Fruit fly (Drosophila melanogaster) whole organism, embryonic: ENCODE measurements around the gene Uba2.

Source experiments
- BEAF-32 ChIP-seq: fragments of 200-800 bp; sonication (Bioruptor generic); optimal IDR thresholded peaks from 3 replicates; lab custom pipeline; 2017; ENCODE audit warnings: missing biosample characterization, missing genetic modification characterization, mild to moderate bottlenecking, moderate library complexity, missing genetic modification reagents
- C15 ChIP-seq: fragments of 200-800 bp; sonication (Bioruptor generic); IDR thresholded peaks from 3 replicates; pipeline ENCODE4 v1.3.6; 2022; ENCODE audit warnings: missing biosample characterization, missing genetic modification characterization
- CG1024 ChIP-seq: fragments of 200-800 bp; sonication (Bioruptor generic); IDR thresholded peaks from 2 replicates; pipeline ENCODE4 v1.3.6; 2022; ENCODE audit warnings: missing biosample characterization, missing genetic modification characterization
- CG12744 ChIP-seq: fragments of 200-800 bp; sonication (Bioruptor generic); optimal IDR thresholded peaks from 2 replicates; lab custom pipeline; 2016; ENCODE audit warnings: missing biosample characterization, missing genetic modification characterization
- CG13424 ChIP-seq: fragments of 200-800 bp; sonication (Bioruptor generic); optimal IDR thresholded peaks from 2 replicates; lab custom pipeline; 2019; ENCODE audit warnings: missing biosample characterization, mild to moderate bottlenecking, missing genetic modification characterization, moderate library complexity
- CG13775 ChIP-seq: fragments of 200-800 bp; sonication (Bioruptor generic); optimal IDR thresholded peaks from 3 replicates; lab custom pipeline; 2017; ENCODE audit warnings: missing biosample characterization, mild to moderate bottlenecking, missing genetic modification characterization
- CG14014 ChIP-seq: fragments of 200-800 bp; sonication (Bioruptor generic); IDR thresholded peaks from 2 replicates; pipeline ENCODE4 v1.3.6; 2022; ENCODE audit warnings: missing biosample characterization, missing genetic modification characterization
- CG1647 ChIP-seq: fragments of 200-800 bp; sonication (Bioruptor generic); optimal IDR thresholded peaks from 3 replicates; lab custom pipeline; 2016; ENCODE audit warnings: missing biosample characterization, missing genetic modification characterization
- CG16815 ChIP-seq: fragments of 200-800 bp; sonication (Bioruptor generic); optimal IDR thresholded peaks from 3 replicates; lab custom pipeline; 2017; ENCODE audit warnings: missing biosample characterization, mild to moderate bottlenecking, missing genetic modification characterization
- CG17912 ChIP-seq: fragments of 200-800 bp; sonication (Bioruptor generic); optimal IDR thresholded peaks from 2 replicates; lab custom pipeline; 2018; ENCODE audit warnings: missing biosample characterization, mild to moderate bottlenecking, missing genetic modification characterization
- CG2120 ChIP-seq: fragments of 200-800 bp; sonication (Bioruptor generic); optimal IDR thresholded peaks from 3 replicates; lab custom pipeline; 2016; ENCODE audit warnings: missing biosample characterization, missing genetic modification characterization
- CG3065 ChIP-seq: fragments of 200-800 bp; sonication (Bioruptor generic); optimal IDR thresholded peaks from 2 replicates; lab custom pipeline; 2016; ENCODE audit warnings: missing biosample characterization, missing genetic modification characterization
- CG31365 ChIP-seq: fragments of 200-800 bp; sonication (Bioruptor generic); optimal IDR thresholded peaks from 2 replicates; lab custom pipeline; 2018; ENCODE audit warnings: missing biosample characterization, mild to moderate bottlenecking, missing genetic modification characterization
- CG4360 ChIP-seq: fragments of 200-800 bp; sonication (Bioruptor generic); IDR thresholded peaks from 2 replicates; pipeline ENCODE4 v1.3.6; 2022; ENCODE audit warnings: missing biosample characterization, missing genetic modification characterization
- CG6175 ChIP-seq: fragments of 200-800 bp; sonication (Bioruptor generic); IDR thresholded peaks from 3 replicates; pipeline ENCODE4 v1.3.6; 2022; ENCODE audit warnings: missing biosample characterization, missing genetic modification characterization
- CG6813 ChIP-seq: fragments of 200-800 bp; sonication (Bioruptor generic); optimal IDR thresholded peaks from 2 replicates; lab custom pipeline; 2017; ENCODE audit warnings: missing biosample characterization, missing genetic modification characterization, mild to moderate bottlenecking, moderate library complexity, missing genetic modification reagents
- CG7928 ChIP-seq: fragments of 200-800 bp; sonication (Bioruptor generic); optimal IDR thresholded peaks from 2 replicates; lab custom pipeline; 2017; ENCODE audit warnings: missing biosample characterization, mild to moderate bottlenecking, missing genetic modification characterization
- CG7987 ChIP-seq: fragments of 200-800 bp; sonication (Bioruptor generic); optimal IDR thresholded peaks from 2 replicates; lab custom pipeline; 2018; ENCODE audit warnings: missing biosample characterization, mild to moderate bottlenecking, missing genetic modification characterization, moderate library complexity
- CG8478 ChIP-seq: fragments of >200 bp; optimal IDR thresholded peaks from 2 replicates; lab custom pipeline; 2018
- Dref ChIP-seq: fragments of 200-800 bp; sonication (Bioruptor generic); IDR thresholded peaks from 2 replicates; pipeline ENCODE4 v1.3.6; 2022; ENCODE audit warnings: missing biosample characterization, missing genetic modification characterization
- Hmr ChIP-seq: fragments of 200-800 bp; sonication (Bioruptor generic); optimal IDR thresholded peaks from 3 replicates; lab custom pipeline; 2017; ENCODE audit warnings: mild to moderate bottlenecking, missing biosample characterization, missing genetic modification reagents, missing genetic modification characterization
- Hmx ChIP-seq: fragments of 200-800 bp; sonication (Bioruptor generic); optimal IDR thresholded peaks from 2 replicates; lab custom pipeline; 2016; ENCODE audit warnings: missing biosample characterization, missing genetic modification characterization
- Mes4 ChIP-seq: fragments of 200-800 bp; sonication (Bioruptor generic); optimal IDR thresholded peaks from 2 replicates; lab custom pipeline; 2016; ENCODE audit warnings: missing biosample characterization, missing genetic modification characterization
- Nf-YB ChIP-seq: fragments of 200-800 bp; sonication (Bioruptor generic); optimal IDR thresholded peaks from 3 replicates; lab custom pipeline; 2019; ENCODE audit warnings: missing biosample characterization, mild to moderate bottlenecking, missing genetic modification characterization, moderate library complexity
- Oaz ChIP-seq: fragments of 200-800 bp; sonication (Bioruptor generic); IDR thresholded peaks from 2 replicates; pipeline ENCODE4 v1.3.6; 2022; ENCODE audit warnings: missing biosample characterization, missing genetic modification characterization
- Ptx1 ChIP-seq: fragments of 200-800 bp; sonication (Bioruptor generic); IDR thresholded peaks from 2 replicates; pipeline ENCODE4 v1.3.6; 2022; ENCODE audit warnings: missing biosample characterization, missing genetic modification characterization
- Sox100B ChIP-seq: fragments of 200-800 bp; sonication (Bioruptor generic); optimal IDR thresholded peaks from 3 replicates; lab custom pipeline; 2018; ENCODE audit warnings: missing biosample characterization, mild to moderate bottlenecking, missing genetic modification characterization
- Ssrp ChIP-seq: fragments of 200-800 bp; sonication (Bioruptor generic); optimal IDR thresholded peaks from 2 replicates; lab custom pipeline; 2018; ENCODE audit warnings: missing biosample characterization, mild to moderate bottlenecking, missing genetic modification characterization, moderate library complexity
- cato ChIP-seq: fragments of 200-800 bp; sonication (Bioruptor generic); optimal IDR thresholded peaks from 2 replicates; lab custom pipeline; 2016; ENCODE audit warnings: missing biosample characterization, missing genetic modification characterization, borderline replicate concordance
- cg ChIP-seq: fragments of 200-800 bp; sonication (Bioruptor generic); optimal IDR thresholded peaks from 3 replicates; lab custom pipeline; 2019; ENCODE audit warnings: missing biosample characterization, mild to moderate bottlenecking, missing genetic modification characterization, moderate library complexity
- chm ChIP-seq: fragments of 200-800 bp; sonication (Bioruptor generic); IDR thresholded peaks from 2 replicates; pipeline ENCODE4 v1.3.6; 2022; ENCODE audit warnings: missing biosample characterization, missing genetic modification characterization
- ci ChIP-seq: fragments of 200-800 bp; sonication (Bioruptor generic); IDR thresholded peaks from 3 replicates; pipeline ENCODE4 v1.3.6; 2022; ENCODE audit warnings: missing biosample characterization, missing genetic modification characterization
- corto ChIP-seq: fragments of 200-800 bp; sonication (Bioruptor generic); optimal IDR thresholded peaks from 2 replicates; lab custom pipeline; 2016; ENCODE audit warnings: missing biosample characterization, mild to moderate bottlenecking, missing genetic modification characterization, moderate library complexity
- crc ChIP-seq: fragments of 200-800 bp; sonication (Bioruptor generic); optimal IDR thresholded peaks from 2 replicates; lab custom pipeline; 2016; ENCODE audit warnings: missing biosample characterization, missing genetic modification characterization
- dan ChIP-seq: fragments of 200-800 bp; sonication (Bioruptor generic); IDR thresholded peaks from 2 replicates; pipeline ENCODE4 v1.3.6; 2022; ENCODE audit warnings: missing biosample characterization, missing genetic modification characterization
- danr ChIP-seq: fragments of 200-800 bp; sonication (Bioruptor generic); IDR thresholded peaks from 2 replicates; pipeline ENCODE4 v1.3.6; 2022; ENCODE audit warnings: missing biosample characterization, missing genetic modification characterization
- dysf ChIP-seq: fragments of 200-800 bp; sonication (Bioruptor generic); IDR thresholded peaks from 3 replicates; pipeline ENCODE4 v1.3.6; 2022; ENCODE audit warnings: missing biosample characterization, missing genetic modification characterization
- esg ChIP-seq: fragments of 200-800 bp; sonication (Bioruptor generic); conservative IDR thresholded peaks from 2 replicates; pipeline ENCODE4 v1.3.6; 2022; ENCODE audit warnings: missing biosample characterization, missing genetic modification characterization
- gsb-n ChIP-seq: fragments of 200-800 bp; sonication (Bioruptor generic); optimal IDR thresholded peaks from 3 replicates; lab custom pipeline; 2018; ENCODE audit warnings: missing biosample characterization, mild to moderate bottlenecking, missing genetic modification characterization
- hbn ChIP-seq: fragments of 200-800 bp; sonication (Bioruptor generic); IDR thresholded peaks from 2 replicates; pipeline ENCODE4 v1.3.6; 2022; ENCODE audit warnings: missing biosample characterization, missing genetic modification characterization; ENCODE audit not compliant: partially characterized antibody
- jigr1 ChIP-seq: fragments of 200-800 bp; sonication (Bioruptor generic); IDR thresholded peaks from 3 replicates; pipeline ENCODE4 v1.3.6; 2022; ENCODE audit warnings: missing biosample characterization, missing genetic modification characterization
- lola ChIP-seq, 3 experiments: fragments of >200 bp in 2 of 3; fragments of 200-800 bp in 1 of 3; sonication (Bioruptor generic) in 1 of 3; optimal IDR thresholded peaks; 2 replicates each; lab custom pipeline; 2017 to 2019; ENCODE audit warnings: missing biosample characterization in 3 of 3, missing genetic modification characterization in 3 of 3, mild to moderate bottlenecking in 1 of 3, moderate library complexity in 1 of 3
- lov ChIP-seq, 2 experiments: fragments of 200-800 bp in 1 of 2; fragments of >200 bp in 1 of 2; sonication (Bioruptor generic) in 1 of 2; IDR thresholded peaks in 1 of 2; optimal IDR thresholded peaks in 1 of 2; 2 replicates in 1 of 2; 3 replicates in 1 of 2; pipeline versions ENCODE4 v1.3.6 to Lab custom; 2017 to 2022; ENCODE audit warnings: missing biosample characterization in 1 of 2, missing genetic modification characterization in 1 of 2
- nmo ChIP-seq: fragments of 200-800 bp; sonication (Bioruptor generic); optimal IDR thresholded peaks from 2 replicates; lab custom pipeline; 2018; ENCODE audit warnings: missing biosample characterization, mild to moderate bottlenecking, missing genetic modification characterization, moderate library complexity
- pum ChIP-seq: fragments of 200-800 bp; sonication (Bioruptor generic); optimal IDR thresholded peaks from 2 replicates; lab custom pipeline; 2016; ENCODE audit warnings: missing biosample characterization, missing genetic modification characterization
- pzg ChIP-seq: fragments of 200-800 bp; sonication (Bioruptor generic); optimal IDR thresholded peaks from 3 replicates; lab custom pipeline; 2018; ENCODE audit warnings: missing biosample characterization, mild to moderate bottlenecking, missing genetic modification characterization, moderate library complexity
- run ChIP-seq: fragments of 200-800 bp; sonication (Bioruptor generic); optimal IDR thresholded peaks from 3 replicates; lab custom pipeline; 2018; ENCODE audit warnings: missing biosample characterization, mild to moderate bottlenecking, missing genetic modification characterization
- sens-2 ChIP-seq: fragments of 200-800 bp; sonication (Bioruptor generic); IDR thresholded peaks from 2 replicates; pipeline ENCODE4 v1.3.6; 2022; ENCODE audit warnings: missing biosample characterization, missing genetic modification characterization
- seq ChIP-seq: fragments of 200-800 bp; sonication (Bioruptor generic); IDR thresholded peaks from 2 replicates; pipeline ENCODE4 v1.3.6; 2022; ENCODE audit warnings: missing biosample characterization, missing genetic modification characterization
- slou ChIP-seq: fragments of 200-800 bp; sonication (Bioruptor generic); optimal IDR thresholded peaks from 3 replicates; lab custom pipeline; 2016; ENCODE audit warnings: missing biosample characterization, missing genetic modification characterization
- unpg ChIP-seq: fragments of 200-800 bp; sonication (Bioruptor generic); optimal IDR thresholded peaks from 3 replicates; lab custom pipeline; 2018; ENCODE audit warnings: missing biosample characterization, mild to moderate bottlenecking, missing genetic modification characterization, moderate library complexity
- wek ChIP-seq: fragments of 200-800 bp; sonication (Bioruptor generic); optimal IDR thresholded peaks from 3 replicates; lab custom pipeline; 2018; ENCODE audit warnings: missing biosample characterization, mild to moderate bottlenecking, missing genetic modification characterization, moderate library complexity

Uba2 gene

DNA sequence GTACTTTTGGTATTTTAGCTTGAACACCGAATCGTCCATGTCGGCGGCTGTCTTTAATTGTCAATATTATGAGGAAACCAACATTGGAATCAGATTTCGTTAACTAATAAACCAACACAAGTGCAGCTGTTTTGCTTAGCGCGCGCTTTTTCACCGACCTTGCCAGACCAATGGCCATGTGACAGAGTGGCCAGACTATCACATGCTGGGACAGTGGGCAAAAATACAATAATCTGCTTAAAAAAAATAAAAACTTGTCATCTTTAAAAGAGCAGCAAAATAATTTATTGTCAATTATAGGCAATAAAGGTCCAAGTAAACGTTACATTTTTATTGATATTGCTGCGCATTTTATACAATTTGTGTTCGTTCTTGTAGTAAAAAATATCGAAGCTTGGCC lies 48.2 kb upstream of the Uba2 start, which contains the start of gene RecQ4 (continued):
- TF ChIP-seq esg (GFP tag; lab: Robert Waterston, UW) (no peak), cg (GFP tag; lab: Kevin White, UChicago) (peak; percentile 47), CG31365 (tag; lab: Kevin White, UChicago) (no peak), CG13424 (tag; lab: Kevin White, UChicago) (no peak), run (no peak), CG6175 (GFP tag; lab: Robert Waterston, UW) (no peak), dan (GFP tag; lab: Robert Waterston, UW) (no peak), gsb-n (no peak), Hmx (GFP tag; lab: Kevin White, UChicago) (no peak), CG17912 (GFP tag; lab: Kevin White, UChicago) (no peak), dysf (GFP tag; lab: Robert Waterston, UW) (no peak), CG1647 (GFP tag; lab: Kevin White, UChicago) (no peak), danr (GFP tag; lab: Robert Waterston, UW) (no peak), cato (GFP tag; lab: Kevin White, UChicago) (no peak), ci (no peak; the same call in 2 of the 3 replicates), slou (no peak), CG16815 (GFP tag; lab: Kevin White, UChicago) (no peak), corto (GFP tag; lab: Kevin White, UChicago) (no peak), CG3065 (GFP tag; lab: Kevin White, UChicago) (no peak), lola (GFP tag; optimal IDR thresholded peaks at IDR 0.05; lab: Kevin White, UChicago) (no peak), hbn (GFP tag; lab: Robert Waterston, UW) (peak; percentile 25; the same call in 1 of the 2 replicates), sens-2 (GFP tag; lab: Robert Waterston, UW) (no peak), jigr1 (GFP tag; lab: Robert Waterston, UW) (no peak), CG14014 (GFP tag; lab: Robert Waterston, UW) (0 out of 2 replicates have a peak, but pooled peaks have one; percentile 19), Hmr (GFP tag; lab: Kevin White, UChicago) (no peak), C15 (GFP tag; lab: Robert Waterston, UW) (no peak), CG1024 (GFP tag; lab: Robert Waterston, UW) (no peak), pum (GFP tag; lab: Kevin White, UChicago) (no peak), Nf-YB (GFP tag; lab: Kevin White, UChicago) (no peak), Oaz (GFP tag; lab: Robert Waterston, UW) (no peak), seq (GFP tag; lab: Robert Waterston, UW) (no peak), crc (GFP tag; lab: Kevin White, UChicago) (no peak), CG4360 (GFP tag; lab: Robert Waterston, UW) (no peak), Ssrp (tag; lab: Kevin White, UChicago) (no peak), chm (no peak), CG7987 (GFP tag; lab: Kevin White, UChicago) (no peak), CG13775 (GFP tag; lab: Kevin White, UChicago) (no peak), wek (GFP tag; lab: Kevin White, UChicago) (no peak), Mes4 (GFP tag; lab: Kevin White, UChicago) (no peak), Sox100B (no peak), CG7928 (GFP tag; lab: Kevin White, UChicago) (no peak), Ptx1 (GFP tag; lab: Robert Waterston, UW) (no peak), pzg (GFP tag; lab: Kevin White, UChicago) (peak; percentile 81), CG2120 (GFP tag; lab: Kevin White, UChicago) (no peak), CG12744 (GFP tag; lab: Kevin White, UChicago) (no peak), BEAF-32 (peak; percentile 36), lov (optimal IDR thresholded peaks at IDR 0.05; lab: Kevin White, UChicago) (no peak), lov (GFP tag; IDR thresholded peaks at IDR 0.05; lab: Robert Waterston, UW) (no peak), Dref (GFP tag; lab: Robert Waterston, UW) (no peak), CG8478 (lab: Kevin White, UChicago) (no peak), CG6813 (no peak), nmo (GFP tag; lab: Kevin White, UChicago) (peak; percentile 42), unpg (GFP tag; lab: Kevin White, UChicago) (no peak)
